Fruit fly (Drosophila melanogaster) whole organism, prepupa: ENCODE measurements around the gene CG43658.

Experiments
- Blimp-1 ChIP-seq: fragments of 200-800 bp; sonication (Bioruptor generic); optimal IDR thresholded peaks from 3 replicates; lab custom pipeline; 2017; ENCODE audit warnings: missing biosample characterization, missing genetic modification characterization, mild to moderate bottlenecking, moderate library complexity, missing genetic modification reagents
- CG11762 ChIP-seq: fragments of 200-800 bp; sonication (Bioruptor generic); optimal IDR thresholded peaks from 3 replicates; lab custom pipeline; 2016; ENCODE audit warnings: missing biosample characterization, missing genetic modification characterization; ENCODE audit not compliant: insufficient read depth
- CG6276 ChIP-seq: fragments of 200-800 bp; sonication (Bioruptor generic); optimal IDR thresholded peaks from 2 replicates; lab custom pipeline; 2017; ENCODE audit warnings: missing biosample characterization, mild to moderate bottlenecking, missing genetic modification characterization
- CG6854 ChIP-seq: fragments of 200-800 bp; sonication (Bioruptor generic); optimal IDR thresholded peaks from 2 replicates; lab custom pipeline; 2017; ENCODE audit warnings: missing biosample characterization, mild to moderate bottlenecking, missing genetic modification characterization
- Eip93F ChIP-seq: fragments of 200-800 bp; sonication (Bioruptor generic); optimal IDR thresholded peaks from 2 replicates; lab custom pipeline; 2016; ENCODE audit warnings: missing biosample characterization, mild to moderate bottlenecking, missing genetic modification characterization
- Sox102F ChIP-seq: fragments of 200-800 bp; sonication (Bioruptor generic); optimal IDR thresholded peaks from 2 replicates; lab custom pipeline; 2016; ENCODE audit warnings: missing biosample characterization, mild to moderate bottlenecking, missing genetic modification characterization
- cyc ChIP-seq: fragments of 200-800 bp; sonication (Bioruptor generic); optimal IDR thresholded peaks from 3 replicates; lab custom pipeline; 2016; ENCODE audit warnings: missing biosample characterization, missing genetic modification characterization
- dac ChIP-seq: fragments of 200-800 bp; sonication (Bioruptor generic); optimal IDR thresholded peaks from 2 replicates; lab custom pipeline; 2017; ENCODE audit warnings: missing biosample characterization, mild to moderate bottlenecking, missing genetic modification characterization
- spab ChIP-seq: fragments of 200-800 bp; sonication (Bioruptor generic); optimal IDR thresholded peaks from 2 replicates; lab custom pipeline; 2017; ENCODE audit warnings: missing biosample characterization, mild to moderate bottlenecking, missing genetic modification characterization, missing genetic modification reagents

DNA sequence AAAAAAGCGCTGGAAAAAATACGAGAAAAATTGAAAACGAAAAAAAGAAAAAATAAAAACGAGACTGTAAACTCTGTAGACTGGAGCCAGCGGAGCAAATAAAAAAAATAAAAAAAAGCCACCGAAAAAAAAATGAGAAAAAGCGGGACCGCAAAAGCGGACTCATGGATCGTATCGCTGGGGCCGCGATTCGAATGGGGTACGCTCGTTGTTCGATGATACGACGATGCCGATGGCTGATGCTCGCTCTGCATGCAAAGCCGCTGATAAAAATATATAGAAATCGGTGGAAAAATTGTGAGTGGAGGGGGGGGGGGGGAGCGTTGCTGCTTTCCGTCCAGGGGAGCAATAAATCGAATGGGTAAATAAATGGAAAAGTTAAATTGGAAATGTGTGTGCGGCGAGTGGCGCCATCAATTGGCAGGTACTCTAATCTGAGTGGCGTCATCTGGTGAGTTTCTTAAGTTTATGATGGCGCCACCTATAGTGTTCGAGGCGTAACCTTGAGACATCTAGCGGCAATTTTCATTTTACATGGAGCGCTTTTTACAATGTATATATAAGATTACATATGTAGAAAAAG is 29.3 kb downstream of the CG43658 start:
- TF ChIP-seq Eip93F (GFP tag; lab: Kevin White, UChicago), result peak; percentile 79
- peak; percentile 95 for TF ChIP-seq Sox102F
- TF ChIP-seq CG6854 (GFP tag; lab: Kevin White, UChicago), result peak; percentile 99
- peak; percentile 94 for TF ChIP-seq CG11762
- TF ChIP-seq CG6276, result peak; percentile 100
- TF ChIP-seq spab, result peak; percentile 98
- peak; percentile 78 for TF ChIP-seq Blimp-1 (GFP tag; lab: Kevin White, UChicago)
- peak; percentile 39 for TF ChIP-seq cyc (GFP tag; lab: Kevin White, UChicago)
- peak; percentile 93 for TF ChIP-seq dac (GFP tag; lab: Kevin White, UChicago)
